Worm (Caenorhabditis elegans): ENCODE measurements around the gene prdx-3.

Gene prdx-3

ce11 chrIII:4441781-4442180 is 34.5 kb downstream of the prdx-3 start, which contains the start of gene nex-3:
nex-3 (plus strand) TSS chrIII:4442081.
- no peak for TF ChIP-seq elt-2 (tag; optimal IDR thresholded peaks at IDR 0.05)
- no peak for TF ChIP-seq pqm-1 (tag; optimal IDR thresholded peaks at IDR 0.05)
- TF ChIP-seq nhr-77 (tag; optimal IDR thresholded peaks at IDR 0.05) = no peak
- no peak for TF ChIP-seq elt-3 (tag; optimal IDR thresholded peaks at IDR 0.05)
- no peak for TF ChIP-seq lin-15B (tag; optimal IDR thresholded peaks at IDR 0.05)
- no peak for TF ChIP-seq ztf-11 (tag; optimal IDR thresholded peaks at IDR 0.05)
- TF ChIP-seq ztf-4 (tag; optimal IDR thresholded peaks at IDR 0.05) = no peak
- TF ChIP-seq unc-62 (GFP tag; optimal IDR thresholded peaks at IDR 0.05) = no peak
- TF ChIP-seq fkh-10 (GFP tag; optimal IDR thresholded peaks at IDR 0.05) = no peak
- no peak for TF ChIP-seq ceh-28 (tag; optimal IDR thresholded peaks at IDR 0.05)
- no peak for TF ChIP-seq nhr-28 (tag; optimal IDR thresholded peaks at IDR 0.05)
- TF ChIP-seq nhr-23 (tag; optimal IDR thresholded peaks at IDR 0.05) = no peak
- TF ChIP-seq aly-2 (tag; optimal IDR thresholded peaks at IDR 0.05) = no peak

- TF ChIP-seq ceh-9 (tag; optimal IDR thresholded peaks at IDR 0.05) (no peak), mdl-1 (tag; optimal IDR thresholded peaks at IDR 0.05) (no peak), snpc-4 (tag; optimal IDR thresholded peaks at IDR 0.05) (no peak), mml-1 (tag; optimal IDR thresholded peaks at IDR 0.05) (no peak), nhr-67 (tag; optimal IDR thresholded peaks at IDR 0.05) (no peak), ama-1 (optimal IDR thresholded peaks at IDR 0.05) (no peak), tbx-2 (tag; optimal IDR thresholded peaks at IDR 0.05) (no peak), elt-1 (tag; optimal IDR thresholded peaks at IDR 0.05) (no peak), fos-1 (tag; optimal IDR thresholded peaks at IDR 0.05) (no peak), pqm-1 (tag; optimal IDR thresholded peaks at IDR 0.05) (no peak), jun-1 (tag; optimal IDR thresholded peaks at IDR 0.05) (no peak), fkh-2 (tag; optimal IDR thresholded peaks at IDR 0.05) (no peak), unc-39 (tag; optimal IDR thresholded peaks at IDR 0.05) (no peak), nhr-28 (tag; optimal IDR thresholded peaks at IDR 0.05) (no peak), nhr-11 (tag; optimal IDR thresholded peaks at IDR 0.05) (no peak), nhr-76 (tag; optimal IDR thresholded peaks at IDR 0.05) (no peak), aly-2 (tag; optimal IDR thresholded peaks at IDR 0.05) (no peak), daf-12 (tag; optimal IDR thresholded peaks at IDR 0.05) (no peak)
Measured at ce11 chrIII:4444492-4444891, 37.2 kb downstream of the prdx-3 start.

ce11 chrIII:4448029-4448428 is 40.8 kb downstream of the prdx-3 start:
- no peak for TF ChIP-seq pha-4 (tag; optimal IDR thresholded peaks at IDR 0.05)
- TF ChIP-seq ztf-4 (tag; optimal IDR thresholded peaks at IDR 0.05) = no peak
- no peak for TF ChIP-seq tbx-2 (tag; optimal IDR thresholded peaks at IDR 0.05)
- no peak for TF ChIP-seq lin-39 (tag; optimal IDR thresholded peaks at IDR 0.05)
- TF ChIP-seq nhr-11 (tag; optimal IDR thresholded peaks at IDR 0.05) = no peak

- peak; percentile 41 for TF ChIP-seq nfya-1 (tag; optimal IDR thresholded peaks at IDR 0.05; ENCODE audit: insufficient read depth)
- no peak for TF ChIP-seq nhr-23 (tag; optimal IDR thresholded peaks at IDR 0.05)
Measured at ce11 chrIII:4449357-4449756, 42.1 kb downstream of the prdx-3 start.

ce11 chrIII:4449893-4450579 is 42.8 kb downstream of the prdx-3 start, which contains the start of gene ceh-43:
ceh-43 (minus strand) TSS chrIII:4449943.
- TF ChIP-seq ceh-9 (tag; optimal IDR thresholded peaks at IDR 0.05) (no peak), elt-2 (tag; optimal IDR thresholded peaks at IDR 0.05) (peak; percentile 49)

ce11 chrIII:4450773-4451423 is 43.7 kb downstream of the prdx-3 start:
- TF ChIP-seq unc-62 (GFP tag; optimal IDR thresholded peaks at IDR 0.05) (no peak), nhr-67 (tag; optimal IDR thresholded peaks at IDR 0.05) (no peak), ZK546.5 (tag; optimal IDR thresholded peaks at IDR 0.05) (no peak), mml-1 (tag; optimal IDR thresholded peaks at IDR 0.05) (no peak), nhr-23 (tag; optimal IDR thresholded peaks at IDR 0.05) (peak; percentile 9), zag-1 (tag; optimal IDR thresholded peaks at IDR 0.05) (no peak), hmg-11 (tag; optimal IDR thresholded peaks at IDR 0.05) (no peak), nfya-1 (tag; optimal IDR thresholded peaks at IDR 0.05; ENCODE audit: insufficient read depth) (peak; percentile 71)

All from whole organism, L3 larva.